Fruit fly (Drosophila melanogaster): ENCODE data around the gene CG7768.

CG7768 gene

DNA sequence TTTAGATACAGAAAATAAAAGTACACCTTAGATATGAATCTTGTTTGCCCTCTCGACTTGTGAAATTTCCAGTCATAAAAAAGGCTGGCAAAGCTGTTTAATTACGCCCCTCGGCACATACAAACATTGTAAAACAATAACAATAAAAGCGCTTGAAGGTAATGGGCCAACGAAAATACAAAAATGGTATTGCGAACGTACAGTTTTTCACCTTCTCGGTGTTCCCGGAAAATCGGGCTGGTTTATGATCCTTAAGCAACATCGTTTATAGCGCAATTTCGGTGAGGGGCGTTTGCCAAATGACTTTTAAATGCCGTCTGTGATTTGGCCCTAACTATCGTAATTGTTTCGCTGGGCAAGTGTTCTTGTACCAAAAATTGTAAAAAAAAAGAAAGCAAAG is 33.0 kb upstream of the CG7768 start:
- no peak for TF ChIP-seq Eip75B (GFP tag; optimal IDR thresholded peaks at IDR 0.05)
- TF ChIP-seq spab (GFP tag; optimal IDR thresholded peaks at IDR 0.05), result no peak
- no peak for TF ChIP-seq lz (GFP tag; optimal IDR thresholded peaks at IDR 0.05)
- TF ChIP-seq fd85E (GFP tag; optimal IDR thresholded peaks at IDR 0.05), result no peak

DNA sequence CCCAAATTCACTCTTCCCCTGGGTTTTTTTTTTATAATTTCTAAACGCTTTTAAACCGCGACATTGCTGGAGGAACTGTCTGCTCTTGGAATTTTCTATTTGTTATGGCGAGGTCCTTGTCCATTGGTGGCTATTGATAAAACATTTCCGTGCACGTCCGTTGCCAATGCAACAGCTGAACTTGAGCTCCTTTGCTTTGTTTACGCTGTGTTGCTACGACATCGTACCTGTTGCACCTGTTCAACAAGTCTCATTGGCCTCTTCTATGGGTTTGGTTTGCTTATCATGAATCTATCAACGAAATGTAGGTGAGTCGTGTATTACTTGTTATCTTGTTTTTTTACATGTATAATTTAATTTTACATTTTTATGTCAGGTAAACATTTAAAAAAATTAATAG is 28.6 kb upstream of the CG7768 start, which contains the start of gene nan:
Gene nan (minus strand): TSS at position 218 of the 400 bp plus-strand sequence.
- TF ChIP-seq Blimp-1 (GFP tag; optimal IDR thresholded peaks at IDR 0.05) (no peak), CG34406 (GFP tag; optimal IDR thresholded peaks at IDR 0.05) (no peak), CG11902 (GFP tag; optimal IDR thresholded peaks at IDR 0.05) (no peak), spab (GFP tag; optimal IDR thresholded peaks at IDR 0.05) (no peak), Hr38 (GFP tag; optimal IDR thresholded peaks at IDR 0.05) (no peak), CG9139 (GFP tag; optimal IDR thresholded peaks at IDR 0.05) (no peak), CG31627 (GFP tag; optimal IDR thresholded peaks at IDR 0.05) (no peak), Gug (GFP tag; IDR thresholded peaks at IDR 0.05) (no peak), CG6792 (GFP tag; optimal IDR thresholded peaks at IDR 0.05) (no peak), Sox15 (GFP tag; optimal IDR thresholded peaks at IDR 0.05) (no peak), Hr39 (GFP tag; optimal IDR thresholded peaks at IDR 0.05) (no peak), CG16779 (tag; optimal IDR thresholded peaks at IDR 0.05) (no peak), fd59A (GFP tag; optimal IDR thresholded peaks at IDR 0.05) (no peak), Eip93F (GFP tag; optimal IDR thresholded peaks at IDR 0.05) (no peak)

DNA sequence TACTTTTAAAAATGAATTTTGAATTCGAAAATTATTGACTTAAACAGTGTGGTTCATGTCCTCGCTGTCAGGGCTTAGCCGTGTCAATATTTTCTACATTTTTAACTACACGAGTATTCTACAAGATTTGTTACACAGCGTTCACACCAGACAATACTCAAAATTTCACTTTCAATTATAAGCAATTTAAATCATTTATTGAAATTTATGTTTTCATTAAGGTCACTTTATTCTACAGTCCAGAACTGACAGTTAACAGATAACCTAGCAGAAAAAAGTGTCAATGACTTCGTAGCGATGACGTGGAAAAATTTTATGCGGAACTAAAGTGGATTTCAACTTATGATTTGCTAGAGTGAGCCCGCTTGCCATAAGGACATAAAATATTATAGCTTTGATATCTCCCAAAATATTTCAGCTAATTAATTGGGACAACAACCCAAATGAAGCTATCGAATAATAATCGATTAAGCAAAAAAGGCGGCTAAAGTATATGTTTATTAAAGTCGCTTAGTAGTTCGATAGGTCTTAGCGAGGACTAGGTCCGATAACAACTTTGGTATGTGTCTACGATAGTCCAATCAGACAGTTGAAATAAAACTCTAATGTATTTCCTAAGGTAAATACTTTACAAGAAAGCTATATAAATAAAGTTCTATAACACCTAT is 27.9 kb upstream of the CG7768 start:
- TF ChIP-seq Sox102F (GFP tag; optimal IDR thresholded peaks at IDR 0.05), result no peak
- peak; percentile 8 for TF ChIP-seq Smox (GFP tag; optimal IDR thresholded peaks at IDR 0.05)
- no peak for TF ChIP-seq CG11902 (GFP tag; optimal IDR thresholded peaks at IDR 0.05)
- TF ChIP-seq dac (GFP tag; optimal IDR thresholded peaks at IDR 0.05), result no peak
- no peak for TF ChIP-seq CG34406 (GFP tag; optimal IDR thresholded peaks at IDR 0.05)
- no peak for TF ChIP-seq fd85E (GFP tag; optimal IDR thresholded peaks at IDR 0.05)
- TF ChIP-seq Ets96B (tag; optimal IDR thresholded peaks at IDR 0.05), result no peak
- no peak for TF ChIP-seq CG16779 (tag; optimal IDR thresholded peaks at IDR 0.05)
- peak; percentile 34 for TF ChIP-seq CG31627 (GFP tag; optimal IDR thresholded peaks at IDR 0.05)
- no peak for TF ChIP-seq topi (GFP tag; optimal IDR thresholded peaks at IDR 0.05)
- TF ChIP-seq CG8319 (GFP tag; optimal IDR thresholded peaks at IDR 0.05), result no peak
- TF ChIP-seq CG11294 (GFP tag; IDR thresholded peaks at IDR 0.05), result no peak
- peak; percentile 59 for TF ChIP-seq Gug (GFP tag; IDR thresholded peaks at IDR 0.05)
- no peak for TF ChIP-seq Eip93F (GFP tag; optimal IDR thresholded peaks at IDR 0.05)
- no peak for TF ChIP-seq fkh (GFP tag; optimal IDR thresholded peaks at IDR 0.05)
- no peak for TF ChIP-seq Eip78C (GFP tag)
- TF ChIP-seq Lpt (GFP tag; optimal IDR thresholded peaks at IDR 0.05), result peak; percentile 33
- no peak for TF ChIP-seq CG10631 (GFP tag; optimal IDR thresholded peaks at IDR 0.05)
- TF ChIP-seq CG6276 (GFP tag; optimal IDR thresholded peaks at IDR 0.05), result no peak
- peak; percentile 11 for TF ChIP-seq achi (GFP tag; optimal IDR thresholded peaks at IDR 0.05)
- no peak for TF ChIP-seq Sox14 (GFP tag; optimal IDR thresholded peaks at IDR 0.05)
- TF ChIP-seq CG6854 (GFP tag; optimal IDR thresholded peaks at IDR 0.05), result no peak
- TF ChIP-seq CG9139 (GFP tag; optimal IDR thresholded peaks at IDR 0.05), result no peak
- TF ChIP-seq vri (GFP tag; optimal IDR thresholded peaks at IDR 0.05), result no peak
- peak; percentile 9 for TF ChIP-seq esn (GFP tag; optimal IDR thresholded peaks at IDR 0.05)
- no peak for TF ChIP-seq CG6792 (GFP tag; optimal IDR thresholded peaks at IDR 0.05)
- TF ChIP-seq Eip75B (GFP tag; optimal IDR thresholded peaks at IDR 0.05), result no peak
- peak; percentile 37 for TF ChIP-seq CG7368 (GFP tag; optimal IDR thresholded peaks at IDR 0.05)
- peak; percentile 16 for TF ChIP-seq Met (GFP tag; optimal IDR thresholded peaks at IDR 0.05)
- TF ChIP-seq CG10669 (GFP tag; optimal IDR thresholded peaks at IDR 0.05), result peak; percentile 62
- TF ChIP-seq cyc (GFP tag; optimal IDR thresholded peaks at IDR 0.05), result peak; percentile 70
- no peak for TF ChIP-seq lz (GFP tag; optimal IDR thresholded peaks at IDR 0.05)
- peak; percentile 32 for TF ChIP-seq net (GFP tag; optimal IDR thresholded peaks at IDR 0.05)
- no peak for TF ChIP-seq acj6 (GFP tag; optimal IDR thresholded peaks at IDR 0.05)
- peak; percentile 36 for TF ChIP-seq OdsH (GFP tag; optimal IDR thresholded peaks at IDR 0.05)
- no peak for TF ChIP-seq fd59A (GFP tag; optimal IDR thresholded peaks at IDR 0.05)
- TF ChIP-seq CG8119 (GFP tag; IDR thresholded peaks at IDR 0.05), result peak; percentile 79; the same call in 2 of the 3 replicates
- TF ChIP-seq Hr39 (GFP tag; optimal IDR thresholded peaks at IDR 0.05), result peak; percentile 47
- TF ChIP-seq CG4318 (GFP tag; optimal IDR thresholded peaks at IDR 0.05), result no peak
- TF ChIP-seq CG6163 (GFP tag; IDR thresholded peaks at IDR 0.05), result peak; percentile 86
- no peak for TF ChIP-seq Ets21C (GFP tag; optimal IDR thresholded peaks at IDR 0.05)
- TF ChIP-seq CG15336 (GFP tag; IDR thresholded peaks at IDR 0.05), result peak; percentile 84

Measured in whole organism, prepupa.